Fruit fly (Drosophila melanogaster): Measurements from ENCODE around the gene Zw10.

Zw10 gene

DNA sequence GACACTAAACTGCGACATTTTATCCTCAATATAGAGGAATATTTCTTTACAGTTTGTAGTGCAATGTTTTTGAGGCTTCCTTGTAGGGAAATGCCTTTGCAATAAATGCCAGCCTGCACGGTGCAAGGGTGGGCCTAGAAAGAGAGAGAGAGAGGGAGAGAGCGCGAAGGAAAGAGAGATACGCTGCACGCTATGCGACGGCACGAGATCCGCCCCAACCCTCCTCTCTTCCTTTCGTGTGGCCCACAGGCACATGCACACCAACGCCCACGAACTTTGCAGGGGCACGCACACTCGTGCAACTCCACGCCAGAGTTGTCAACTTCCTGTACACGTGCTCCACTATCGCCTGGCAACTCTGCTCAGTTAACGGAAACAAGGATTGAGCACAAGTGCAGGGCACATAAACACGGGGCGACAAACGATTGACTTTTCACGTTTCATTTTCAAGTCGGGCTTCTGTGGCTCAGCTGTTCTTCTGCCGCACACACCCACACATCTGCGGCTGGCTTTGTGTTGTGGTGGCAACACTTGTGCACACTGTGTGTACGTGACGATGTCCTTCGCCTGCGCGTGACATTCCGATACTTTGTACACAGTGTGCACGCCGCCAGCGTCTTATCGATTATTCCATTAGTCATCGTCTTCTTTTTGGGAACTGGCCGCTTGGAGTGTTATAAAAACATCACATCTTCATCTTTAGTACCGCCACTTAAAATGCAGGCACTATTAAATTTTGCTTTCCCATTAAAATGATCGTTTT lies 32.1 kb downstream of the Zw10 start (continued):
- TF ChIP-seq CG18764 (GFP tag; optimal IDR thresholded peaks at IDR 0.05) (no peak), CG12236 (GFP tag; optimal IDR thresholded peaks at IDR 0.05) (no peak), CG7839 (tag; optimal IDR thresholded peaks at IDR 0.05) (no peak), unc-4 (GFP tag; IDR thresholded peaks at IDR 0.05; ENCODE audit: partially characterized antibody) (peak; percentile 41; the same call in 1 of the 2 replicates), ato (GFP tag; IDR thresholded peaks at IDR 0.05; ENCODE audit: partially characterized antibody) (no peak), Taf1 (GFP tag; IDR thresholded peaks at IDR 0.05) (no peak), HLH3B (GFP tag; IDR thresholded peaks at IDR 0.05) (no peak), slbo (GFP tag; IDR thresholded peaks at IDR 0.05) (no peak), nmo (GFP tag; optimal IDR thresholded peaks at IDR 0.05) (no peak), CG2116 (GFP tag; optimal IDR thresholded peaks at IDR 0.05) (peak; percentile 51), CG3847 (GFP tag; IDR thresholded peaks at IDR 0.05) (no peak), stwl (tag; optimal IDR thresholded peaks at IDR 0.05) (peak; percentile 39), pzg (GFP tag; optimal IDR thresholded peaks at IDR 0.05) (peak; percentile 19), CG6765 (GFP tag; optimal IDR thresholded peaks at IDR 0.05) (no peak), Myb (GFP tag; optimal IDR thresholded peaks at IDR 0.05) (no peak), BEAF-32 (GFP tag; optimal IDR thresholded peaks at IDR 0.05) (peak; percentile 61), sens (GFP tag) (peak; percentile 15), Med (GFP tag) (peak; percentile 45), CG11695 (GFP tag; IDR thresholded peaks at IDR 0.05) (no peak), Bgb (GFP tag; IDR thresholded peaks at IDR 0.05; ENCODE audit: partially characterized antibody) (no peak), sim (GFP tag; IDR thresholded peaks at IDR 0.05) (no peak), dm (GFP tag; optimal IDR thresholded peaks at IDR 0.05) (peak; percentile 13), CG8388 (GFP tag; optimal IDR thresholded peaks at IDR 0.05) (no peak), CG33213 (GFP tag; optimal IDR thresholded peaks at IDR 0.05) (no peak), amos (GFP tag; IDR thresholded peaks at IDR 0.05; ENCODE audit: partially characterized antibody) (peak; percentile 57), nerfin-1 (tag; optimal IDR thresholded peaks at IDR 0.05) (peak; percentile 51), sd (tag; optimal IDR thresholded peaks at IDR 0.05) (no peak), Dref (GFP tag; IDR thresholded peaks at IDR 0.05) (peak; percentile 44), CG9876 (GFP tag; optimal IDR thresholded peaks at IDR 0.05) (no peak), Spps (tag; optimal IDR thresholded peaks at IDR 0.05) (no peak), CG14710 (tag; optimal IDR thresholded peaks at IDR 0.05) (peak; percentile 20), otp (GFP tag; IDR thresholded peaks at IDR 0.05) (0 out of 3 replicates have a peak, but pooled peaks have one; percentile 10), sisA (GFP tag; IDR thresholded peaks at IDR 0.05) (no peak), Vsx1 (GFP tag; optimal IDR thresholded peaks at IDR 0.05) (no peak), Antp (GFP tag; optimal IDR thresholded peaks at IDR 0.05) (no peak), Fer1 (GFP tag; optimal IDR thresholded peaks at IDR 0.05) (peak; percentile 7), esg (GFP tag; conservative IDR thresholded peaks at IDR 0.05) (no peak), CG12391 (tag; optimal IDR thresholded peaks at IDR 0.05) (no peak), en (GFP tag; optimal IDR thresholded peaks at IDR 0.05) (no peak), seq (GFP tag; IDR thresholded peaks at IDR 0.05) (peak; percentile 18; the same call in 1 of the 2 replicates), CG15601 (tag; optimal IDR thresholded peaks at IDR 0.05) (no peak), chinmo (GFP tag; IDR thresholded peaks at IDR 0.05; ENCODE audit: partially characterized antibody) (0 out of 4 replicates have a peak, but pooled peaks have one; percentile 22), Ssrp (tag; optimal IDR thresholded peaks at IDR 0.05) (no peak), Ptx1 (GFP tag; IDR thresholded peaks at IDR 0.05) (0 out of 2 replicates have a peak, but pooled peaks have one; percentile 10), ewg (GFP tag; optimal IDR thresholded peaks at IDR 0.05) (peak; percentile 79), Adf1 (GFP tag; IDR thresholded peaks at IDR 0.05) (peak; percentile 9; the same call in 1 of the 2 replicates), chn (GFP tag; optimal IDR thresholded peaks at IDR 0.05) (peak; percentile 1), CG13287 (GFP tag; IDR thresholded peaks at IDR 0.05; ENCODE audit: partially characterized antibody) (peak; percentile 28; the same call in 1 of the 2 replicates), CG8478 (optimal IDR thresholded peaks at IDR 0.05) (no peak)
